Fruit fly (Drosophila melanogaster) whole organism, embryonic: ENCODE measurements around the gene CG3679.

Experiments used
- Antp ChIP-seq: fragments of 200-800 bp; sonication (Bioruptor generic); optimal IDR thresholded peaks from 3 replicates; lab custom pipeline; 2016; ENCODE audit warnings: missing biosample characterization, missing genetic modification characterization
- B-H2 ChIP-seq: fragments of 200-800 bp; sonication (Bioruptor generic); optimal IDR thresholded peaks from 2 replicates; lab custom pipeline; 2018; ENCODE audit warnings: missing biosample characterization, mild to moderate bottlenecking, missing genetic modification characterization
- CG10959 ChIP-seq: fragments of 200-800 bp; sonication (Bioruptor generic); IDR thresholded peaks from 2 replicates; pipeline ENCODE4 v1.3.6; 2022; ENCODE audit warnings: missing biosample characterization, missing genetic modification characterization
- CG11695 ChIP-seq: fragments of 200-800 bp; sonication (Bioruptor generic); IDR thresholded peaks from 3 replicates; pipeline ENCODE4 v1.3.6; 2022; ENCODE audit warnings: missing biosample characterization, missing genetic modification characterization
- CG1233 ChIP-seq: fragments of 200-800 bp; sonication (Bioruptor generic); optimal IDR thresholded peaks from 4 replicates; lab custom pipeline; 2018; ENCODE audit warnings: missing biosample characterization, mild to moderate bottlenecking, missing genetic modification characterization
- CG12391 ChIP-seq: fragments of 200-800 bp; sonication (Bioruptor generic); optimal IDR thresholded peaks from 3 replicates; lab custom pipeline; 2018; ENCODE audit warnings: missing biosample characterization, mild to moderate bottlenecking, missing genetic modification characterization, moderate library complexity
- CG13775 ChIP-seq: fragments of 200-800 bp; sonication (Bioruptor generic); optimal IDR thresholded peaks from 3 replicates; lab custom pipeline; 2017; ENCODE audit warnings: missing biosample characterization, mild to moderate bottlenecking, missing genetic modification characterization
- CG13894 ChIP-seq: fragments of 200-800 bp; sonication (Bioruptor generic); optimal IDR thresholded peaks from 3 replicates; lab custom pipeline; 2018; ENCODE audit warnings: missing biosample characterization, mild to moderate bottlenecking, missing genetic modification characterization, moderate library complexity
- CG16813 ChIP-seq: fragments of 200-800 bp; sonication (Bioruptor generic); IDR thresholded peaks from 3 replicates; pipeline ENCODE4 v1.3.6; 2022; ENCODE audit warnings: missing biosample characterization, missing genetic modification characterization; ENCODE audit not compliant: partially characterized antibody
- CG17186 ChIP-seq: fragments of 200-800 bp; sonication (Bioruptor generic); optimal IDR thresholded peaks from 3 replicates; lab custom pipeline; 2017; ENCODE audit warnings: missing biosample characterization, missing genetic modification reagents, missing genetic modification characterization
- CG18011 ChIP-seq: fragments of 200-800 bp; sonication (Bioruptor generic); optimal IDR thresholded peaks from 2 replicates; lab custom pipeline; 2017; ENCODE audit warnings: missing biosample characterization, missing genetic modification characterization, mild to moderate bottlenecking, moderate library complexity, missing genotype
- CG2129 ChIP-seq: fragments of 200-800 bp; sonication (Bioruptor generic); IDR thresholded peaks from 2 replicates; pipeline ENCODE4 v1.3.6; 2022; ENCODE audit warnings: missing biosample characterization, missing genetic modification characterization; ENCODE audit not compliant: partially characterized antibody
- CG2199 ChIP-seq: fragments of 200-800 bp; sonication (Bioruptor generic); IDR thresholded peaks from 3 replicates; pipeline ENCODE4 v1.3.6; 2022; ENCODE audit warnings: missing biosample characterization, missing genetic modification characterization
- CG2678 ChIP-seq: fragments of 200-800 bp; sonication (Bioruptor generic); optimal IDR thresholded peaks from 3 replicates; lab custom pipeline; 2019; ENCODE audit warnings: missing biosample characterization, mild to moderate bottlenecking, missing genetic modification characterization, moderate library complexity
- CG3281 ChIP-seq: fragments of 200-800 bp; sonication (Bioruptor generic); optimal IDR thresholded peaks from 3 replicates; lab custom pipeline; 2017; ENCODE audit warnings: missing biosample characterization, mild to moderate bottlenecking, missing genetic modification characterization
- CG3407 ChIP-seq: fragments of 200-800 bp; sonication (Bioruptor generic); optimal IDR thresholded peaks from 2 replicates; lab custom pipeline; 2018; ENCODE audit warnings: missing biosample characterization, mild to moderate bottlenecking, missing genetic modification characterization
- CG4282 ChIP-seq: fragments of 200-800 bp; sonication (Bioruptor generic); optimal IDR thresholded peaks from 2 replicates; lab custom pipeline; 2016; ENCODE audit warnings: missing biosample characterization, missing genetic modification characterization
- CG8944 ChIP-seq: fragments of 200-800 bp; sonication (Bioruptor generic); optimal IDR thresholded peaks from 3 replicates; lab custom pipeline; 2016; ENCODE audit warnings: missing biosample characterization, missing genetic modification characterization
- CG9876 ChIP-seq: fragments of 200-800 bp; sonication (Bioruptor generic); optimal IDR thresholded peaks from 2 replicates; lab custom pipeline; 2016; ENCODE audit warnings: missing biosample characterization, missing genetic modification characterization
- Dek ChIP-seq: fragments of 200-800 bp; sonication (Bioruptor generic); optimal IDR thresholded peaks from 3 replicates; lab custom pipeline; 2019; ENCODE audit warnings: missing biosample characterization, mild to moderate bottlenecking, missing genetic modification characterization, moderate library complexity
- Dref ChIP-seq: fragments of 200-800 bp; sonication (Bioruptor generic); IDR thresholded peaks from 2 replicates; pipeline ENCODE4 v1.3.6; 2022; ENCODE audit warnings: missing biosample characterization, missing genetic modification characterization
- Elba2 ChIP-seq: fragments of 200-800 bp; sonication (Bioruptor generic); optimal IDR thresholded peaks from 3 replicates; lab custom pipeline; 2016; ENCODE audit warnings: missing biosample characterization, missing genetic modification characterization
- Ets97D ChIP-seq: fragments of 200-800 bp; sonication (Bioruptor generic); optimal IDR thresholded peaks from 3 replicates; lab custom pipeline; 2016; ENCODE audit warnings: missing biosample characterization, missing genetic modification characterization
- Fer2 ChIP-seq: fragments of 200-800 bp; sonication (Bioruptor generic); optimal IDR thresholded peaks from 2 replicates; lab custom pipeline; 2018; ENCODE audit warnings: missing biosample characterization, mild to moderate bottlenecking, missing genetic modification characterization, moderate library complexity
- HLH3B ChIP-seq: fragments of 200-800 bp; sonication (Bioruptor generic); IDR thresholded peaks from 2 replicates; pipeline ENCODE4 v1.3.6; 2022; ENCODE audit warnings: missing biosample characterization, missing genetic modification characterization
- HmgZ ChIP-seq: fragments of 200-800 bp; sonication (Bioruptor generic); optimal IDR thresholded peaks from 2 replicates; lab custom pipeline; 2018; ENCODE audit warnings: missing biosample characterization, mild to moderate bottlenecking, missing genetic modification characterization
- Hr3 ChIP-seq: fragments of 200-800 bp; sonication (Bioruptor generic); optimal IDR thresholded peaks from 3 replicates; lab custom pipeline; 2016; ENCODE audit warnings: missing biosample characterization, missing genetic modification characterization
- Jarid2 ChIP-seq: fragments of 200-800 bp; sonication (Bioruptor generic); optimal IDR thresholded peaks from 3 replicates; lab custom pipeline; 2017; ENCODE audit warnings: mild to moderate bottlenecking, missing biosample characterization, missing genetic modification reagents, missing genetic modification characterization
- Lim3 ChIP-seq: fragments of 200-800 bp; sonication (Bioruptor generic); IDR thresholded peaks from 2 replicates; pipeline ENCODE4 v1.3.6; 2022; ENCODE audit warnings: missing biosample characterization, missing genetic modification characterization
- Nf-YB ChIP-seq: fragments of 200-800 bp; sonication (Bioruptor generic); optimal IDR thresholded peaks from 3 replicates; lab custom pipeline; 2019; ENCODE audit warnings: missing biosample characterization, mild to moderate bottlenecking, missing genetic modification characterization, moderate library complexity
- Tbp ChIP-seq: fragments of >200 bp; optimal IDR thresholded peaks from 2 replicates; lab custom pipeline; 2018; ENCODE audit warnings: missing biosample characterization, missing genetic modification characterization
- Xbp1 ChIP-seq: fragments of 200-800 bp; sonication (Bioruptor generic); optimal IDR thresholded peaks from 3 replicates; lab custom pipeline; 2016; ENCODE audit warnings: missing biosample characterization, mild to moderate bottlenecking, missing genetic modification characterization
- ab ChIP-seq: fragments of 200-800 bp; sonication (Bioruptor generic); optimal IDR thresholded peaks from 2 replicates; lab custom pipeline; 2016; ENCODE audit warnings: missing biosample characterization, missing genetic modification characterization
- bcd ChIP-seq: fragments of 200-800 bp; sonication (Bioruptor generic); optimal IDR thresholded peaks from 2 replicates; lab custom pipeline; 2017; ENCODE audit warnings: missing biosample characterization, mild to moderate bottlenecking, missing genetic modification characterization
- esg ChIP-seq: fragments of 200-800 bp; sonication (Bioruptor generic); conservative IDR thresholded peaks from 2 replicates; pipeline ENCODE4 v1.3.6; 2022; ENCODE audit warnings: missing biosample characterization, missing genetic modification characterization
- fd3F ChIP-seq: fragments of 200-800 bp; sonication (Bioruptor generic); optimal IDR thresholded peaks from 2 replicates; lab custom pipeline; 2018; ENCODE audit warnings: missing biosample characterization, mild to moderate bottlenecking, missing genetic modification characterization, moderate library complexity
- gcm2 ChIP-seq: fragments of 200-800 bp; sonication (Bioruptor generic); optimal IDR thresholded peaks from 2 replicates; lab custom pipeline; 2016; ENCODE audit warnings: missing biosample characterization, missing genetic modification characterization
- grau ChIP-seq: fragments of 200-800 bp; optimal IDR thresholded peaks from 3 replicates; lab custom pipeline; 2019; ENCODE audit warnings: missing biosample characterization, mild to moderate bottlenecking, missing genetic modification characterization, moderate library complexity
- gsb-n ChIP-seq: fragments of 200-800 bp; sonication (Bioruptor generic); optimal IDR thresholded peaks from 3 replicates; lab custom pipeline; 2018; ENCODE audit warnings: missing biosample characterization, mild to moderate bottlenecking, missing genetic modification characterization
- h ChIP-seq: fragments of >200 bp; optimal IDR thresholded peaks from 2 replicates; lab custom pipeline; 2017
- inv ChIP-seq: fragments of 200-800 bp; sonication (Bioruptor generic); IDR thresholded peaks from 2 replicates; pipeline ENCODE4 v1.3.6; 2022; ENCODE audit warnings: missing biosample characterization, missing genetic modification characterization; ENCODE audit not compliant: partially characterized antibody
- lbe ChIP-seq: fragments of 200-800 bp; sonication (Bioruptor generic); optimal IDR thresholded peaks from 2 replicates; lab custom pipeline; 2016; ENCODE audit warnings: missing biosample characterization, mild to moderate bottlenecking, missing genetic modification characterization
- mirr ChIP-seq: fragments of 200-800 bp; sonication (Bioruptor generic); optimal IDR thresholded peaks from 3 replicates; lab custom pipeline; 2018; ENCODE audit warnings: missing biosample characterization, mild to moderate bottlenecking, missing genetic modification characterization
- nom ChIP-seq: fragments of 200-800 bp; sonication (Bioruptor generic); optimal IDR thresholded peaks from 2 replicates; lab custom pipeline; 2017; ENCODE audit warnings: missing biosample characterization, missing genetic modification characterization, mild to moderate bottlenecking, moderate library complexity, missing genetic modification reagents
- p53 ChIP-seq: fragments of 200-800 bp; sonication (Bioruptor generic); optimal IDR thresholded peaks from 2 replicates; lab custom pipeline; 2016; ENCODE audit warnings: missing biosample characterization, missing genetic modification characterization
- prd ChIP-seq, 3 experiments: fragments of >200 bp in 2 of 3; fragments of 200-800 bp in 1 of 3; sonication (Bioruptor generic) in 1 of 3; optimal IDR thresholded peaks in 2 of 3; IDR thresholded peaks in 1 of 3; 2 replicates in 2 of 3; 3 replicates in 1 of 3; pipeline versions ENCODE4 v1.3.6 to Lab custom; 2017 to 2022; ENCODE audit warnings: missing biosample characterization in 1 of 3, missing genetic modification characterization in 1 of 3
- pros ChIP-seq: fragments of 200-800 bp; sonication (Bioruptor generic); optimal IDR thresholded peaks from 3 replicates; lab custom pipeline; 2019; ENCODE audit warnings: missing biosample characterization, mild to moderate bottlenecking, missing genetic modification characterization, moderate library complexity
- sisA ChIP-seq: fragments of 200-800 bp; sonication (Bioruptor generic); IDR thresholded peaks from 2 replicates; pipeline ENCODE4 v1.3.6; 2022; ENCODE audit warnings: missing biosample characterization, missing genetic modification characterization
- tio ChIP-seq: fragments of 200-800 bp; sonication (Bioruptor generic); optimal IDR thresholded peaks from 2 replicates; lab custom pipeline; 2017; ENCODE audit warnings: missing biosample characterization, missing genetic modification characterization, inconsistent platforms
- vnd ChIP-seq: fragments of 200-800 bp; sonication (Bioruptor generic); IDR thresholded peaks from 3 replicates; pipeline ENCODE4 v1.3.6; 2022; ENCODE audit warnings: missing biosample characterization, missing genetic modification characterization; ENCODE audit not compliant: partially characterized antibody

CG3679 gene

dm6 chrX:16286083-16286666 is 17.5 kb upstream of the CG3679 start, which contains the start of gene UQCR-14 (continued):
- TF ChIP-seq B-H2 (GFP tag; lab: Kevin White, UChicago) (peak; percentile 66), h (lab: Kevin White, UChicago) (no peak), CG3281 (peak; percentile 46), Xbp1 (GFP tag; lab: Kevin White, UChicago) (peak; percentile 45), tio (GFP tag; lab: Kevin White, UChicago) (no peak), vnd (GFP tag; lab: Robert Waterston, UW) (peak; percentile 96), CG10959 (GFP tag; lab: Robert Waterston, UW) (no peak), sisA (GFP tag; lab: Robert Waterston, UW) (no peak), Jarid2 (GFP tag; lab: Kevin White, UChicago) (no peak), CG9876 (no peak), gsb-n (tag; lab: Kevin White, UChicago) (no peak), Tbp (GFP tag; lab: Kevin White, UChicago) (no peak), inv (GFP tag; lab: Robert Waterston, UW) (peak; percentile 95), CG13894 (peak; percentile 53), CG8944 (GFP tag; lab: Kevin White, UChicago) (no peak), Dref (GFP tag; lab: Robert Waterston, UW) (peak; percentile 99), CG18011 (GFP tag; lab: Kevin White, UChicago) (no peak), lbe (GFP tag; lab: Kevin White, UChicago) (peak; percentile 37), CG3407 (GFP tag; lab: Kevin White, UChicago) (no peak), mirr (GFP tag; lab: Kevin White, UChicago) (peak; percentile 36), CG12391 (tag; lab: Kevin White, UChicago) (peak; percentile 53), Elba2 (no peak), Dek (tag; lab: Kevin White, UChicago) (peak; percentile 55), Nf-YB (GFP tag; lab: Kevin White, UChicago) (no peak), ab (GFP tag; lab: Kevin White, UChicago) (no peak), HmgZ (tag; lab: Kevin White, UChicago) (peak; percentile 80), prd (optimal IDR thresholded peaks at IDR 0.05; lab: Kevin White, UChicago) (no peak), prd (GFP tag; IDR thresholded peaks at IDR 0.05; lab: Robert Waterston, UW) (no peak), CG4282 (GFP tag; lab: Kevin White, UChicago) (no peak), HLH3B (GFP tag; lab: Robert Waterston, UW) (no peak), CG1233 (GFP tag; lab: Kevin White, UChicago) (no peak), CG11695 (GFP tag; lab: Robert Waterston, UW) (no peak), CG17186 (GFP tag; lab: Kevin White, UChicago) (peak; percentile 62), nom (GFP tag; lab: Kevin White, UChicago) (peak; percentile 52), pros (GFP tag; lab: Kevin White, UChicago) (no peak), Antp (GFP tag; lab: Kevin White, UChicago) (no peak), p53 (GFP tag; lab: Kevin White, UChicago) (no peak), CG2199 (GFP tag; lab: Robert Waterston, UW) (peak; percentile 21; the same call in 1 of the 3 replicates), gcm2 (GFP tag; lab: Kevin White, UChicago) (no peak), Hr3 (no peak), bcd (no peak), Fer2 (tag; lab: Kevin White, UChicago) (no peak), CG2678 (no peak), Ets97D (GFP tag; lab: Kevin White, UChicago) (peak; percentile 86), esg (no peak), CG13775 (GFP tag; lab: Kevin White, UChicago) (peak; percentile 12), fd3F (GFP tag; lab: Kevin White, UChicago) (no peak), CG16813 (GFP tag; lab: Robert Waterston, UW) (peak; percentile 98), grau (tag; lab: Kevin White, UChicago) (peak; percentile 53), CG2129 (GFP tag; lab: Robert Waterston, UW) (peak; percentile 90), Lim3 (GFP tag; lab: Robert Waterston, UW) (no peak)
